Fruit fly (Drosophila melanogaster): ENCODE data around the gene tho2.

The tho2 gene

dm6 chr2L:2168184-2168893 is 23.4 kb upstream of the tho2 start (continued):
- TF ChIP-seq OdsH (GFP tag; optimal IDR thresholded peaks at IDR 0.05) (peak; percentile 44), Lpt (GFP tag; optimal IDR thresholded peaks at IDR 0.05) (peak; percentile 81), cyc (GFP tag; optimal IDR thresholded peaks at IDR 0.05) (no peak), acj6 (GFP tag; optimal IDR thresholded peaks at IDR 0.05) (peak; percentile 60), CG7368 (GFP tag; optimal IDR thresholded peaks at IDR 0.05) (peak; percentile 49), CG3032 (tag; optimal IDR thresholded peaks at IDR 0.05) (peak; percentile 66), topi (GFP tag; optimal IDR thresholded peaks at IDR 0.05) (no peak), net (GFP tag; optimal IDR thresholded peaks at IDR 0.05) (peak; percentile 57), CG32006 (GFP tag; optimal IDR thresholded peaks at IDR 0.05) (peak; percentile 88), CG8632 (GFP tag; optimal IDR thresholded peaks at IDR 0.05) (peak; percentile 4), Hr38 (GFP tag; optimal IDR thresholded peaks at IDR 0.05) (no peak), svp (GFP tag) (peak; percentile 47), Eip93F (GFP tag; optimal IDR thresholded peaks at IDR 0.05) (no peak), fd85E (GFP tag; optimal IDR thresholded peaks at IDR 0.05) (no peak), vri (GFP tag; optimal IDR thresholded peaks at IDR 0.05) (peak; percentile 69), CG31627 (GFP tag; optimal IDR thresholded peaks at IDR 0.05) (no peak), CG6808 (GFP tag; optimal IDR thresholded peaks at IDR 0.05) (peak; percentile 48), Ets96B (tag; optimal IDR thresholded peaks at IDR 0.05) (peak; percentile 75), Sox14 (GFP tag; optimal IDR thresholded peaks at IDR 0.05) (peak; percentile 61), CG34406 (GFP tag; optimal IDR thresholded peaks at IDR 0.05) (peak; percentile 13)

DNA sequence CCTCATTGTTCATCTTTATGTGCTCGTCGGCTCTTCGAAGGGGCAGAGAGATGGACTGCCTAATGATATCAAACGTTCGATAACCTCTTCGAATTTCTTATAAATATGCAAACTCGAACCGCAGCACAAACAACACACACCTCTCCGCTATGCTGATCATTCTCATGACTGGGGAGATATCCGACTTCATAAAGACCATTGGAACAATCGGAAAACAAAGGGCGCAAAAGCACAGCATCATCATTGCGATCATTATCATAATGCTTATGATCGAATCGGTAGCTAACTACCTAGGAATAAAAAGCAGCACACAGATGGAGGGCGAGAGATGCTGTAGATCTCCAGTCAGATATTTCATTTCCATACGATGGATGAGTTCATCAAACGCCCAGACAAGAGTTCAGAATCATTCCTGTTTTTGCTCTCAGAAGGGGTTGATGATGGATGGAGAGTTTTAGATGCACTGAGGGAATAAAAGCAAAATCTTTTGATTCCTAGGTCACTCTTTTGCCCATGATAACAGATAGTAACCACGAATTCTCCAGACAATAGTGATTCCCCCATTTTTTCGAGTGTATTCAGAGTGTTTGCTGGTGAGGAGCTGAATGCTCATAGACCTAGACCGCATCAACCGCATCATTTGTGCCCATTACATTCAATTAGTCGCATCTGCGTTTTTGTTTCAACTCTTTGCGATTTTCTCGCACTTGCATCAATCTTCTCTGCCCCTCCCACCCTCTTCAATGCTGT is 22.1 kb upstream of the tho2 start:
- TF ChIP-seq CG6792 (GFP tag; optimal IDR thresholded peaks at IDR 0.05) (no peak), CG32006 (GFP tag; optimal IDR thresholded peaks at IDR 0.05) (peak; percentile 10), Ets21C (GFP tag; optimal IDR thresholded peaks at IDR 0.05) (no peak), CG10669 (GFP tag; optimal IDR thresholded peaks at IDR 0.05) (no peak), CG3919 (GFP tag; optimal IDR thresholded peaks at IDR 0.05) (peak; percentile 17), Eip78C (GFP tag) (peak; percentile 49), net (GFP tag; optimal IDR thresholded peaks at IDR 0.05) (peak; percentile 14), CG6276 (GFP tag; optimal IDR thresholded peaks at IDR 0.05) (no peak), CG8632 (GFP tag; optimal IDR thresholded peaks at IDR 0.05) (no peak), Hr38 (GFP tag; optimal IDR thresholded peaks at IDR 0.05) (no peak), CG6163 (GFP tag; IDR thresholded peaks at IDR 0.05) (0 out of 3 replicates have a peak, but pooled peaks have one; percentile 7), achi (GFP tag; optimal IDR thresholded peaks at IDR 0.05) (peak; percentile 6), CG6808 (GFP tag; optimal IDR thresholded peaks at IDR 0.05) (peak; percentile 12), esn (GFP tag; optimal IDR thresholded peaks at IDR 0.05) (no peak), CG15336 (GFP tag; IDR thresholded peaks at IDR 0.05) (peak; percentile 16; the same call in 1 of the 2 replicates), CG3032 (tag; optimal IDR thresholded peaks at IDR 0.05) (peak; percentile 17), eg (GFP tag; IDR thresholded peaks at IDR 0.05) (0 out of 3 replicates have a peak, but pooled peaks have one; percentile 40), Sox14 (GFP tag; optimal IDR thresholded peaks at IDR 0.05) (peak; percentile 26), Ets96B (tag; optimal IDR thresholded peaks at IDR 0.05) (peak; percentile 2), CG10631 (GFP tag; optimal IDR thresholded peaks at IDR 0.05) (peak; percentile 28), Hr39 (GFP tag; optimal IDR thresholded peaks at IDR 0.05) (no peak), dsx (GFP tag; optimal IDR thresholded peaks at IDR 0.05; ENCODE audit: poor library complexity, severe bottlenecking) (no peak), svp (GFP tag) (no peak), salr (GFP tag; optimal IDR thresholded peaks at IDR 0.05) (peak; percentile 3 to 15), Met (GFP tag; optimal IDR thresholded peaks at IDR 0.05) (no peak)

dm6 chr2L:2165864-2166263 is 20.9 kb upstream of the tho2 start:
- TF ChIP-seq achi (GFP tag; optimal IDR thresholded peaks at IDR 0.05) (no peak), dsx (GFP tag; optimal IDR thresholded peaks at IDR 0.05; ENCODE audit: poor library complexity, severe bottlenecking) (no peak), vri (GFP tag; optimal IDR thresholded peaks at IDR 0.05) (peak; percentile 62), Ets21C (GFP tag; optimal IDR thresholded peaks at IDR 0.05) (no peak), Hr4 (GFP tag; optimal IDR thresholded peaks at IDR 0.05) (no peak), topi (GFP tag; optimal IDR thresholded peaks at IDR 0.05) (no peak), CG6854 (GFP tag; optimal IDR thresholded peaks at IDR 0.05) (peak; percentile 62), Eip78C (GFP tag) (peak; percentile 38), svp (GFP tag) (peak; percentile 44), CG6792 (GFP tag; optimal IDR thresholded peaks at IDR 0.05) (no peak), CG3032 (tag; optimal IDR thresholded peaks at IDR 0.05) (no peak), acj6 (GFP tag; optimal IDR thresholded peaks at IDR 0.05) (no peak), Met (GFP tag; optimal IDR thresholded peaks at IDR 0.05) (no peak), CG10669 (GFP tag; optimal IDR thresholded peaks at IDR 0.05) (no peak), CG8319 (GFP tag; optimal IDR thresholded peaks at IDR 0.05) (no peak), ss (GFP tag; optimal IDR thresholded peaks at IDR 0.05) (peak in 1 of 2 experiments; percentile 5), fkh (GFP tag; optimal IDR thresholded peaks at IDR 0.05) (peak; percentile 95)

All from whole organism, prepupa.